Fruit fly (Drosophila melanogaster) whole organism, pupa: ENCODE results near the gene CG31792.

Experiments used
- CG34367 ChIP-seq: fragments of 200-800 bp; sonication (Bioruptor generic); optimal IDR thresholded peaks from 2 replicates; lab custom pipeline; 2018; ENCODE audit warnings: missing biosample characterization, mild to moderate bottlenecking, missing genetic modification characterization
- CG8301 ChIP-seq: fragments of 200-800 bp; sonication (Bioruptor generic); optimal IDR thresholded peaks from 2 replicates; lab custom pipeline; 2018; ENCODE audit warnings: missing biosample characterization, mild to moderate bottlenecking, missing genetic modification characterization
- EcR ChIP-seq: fragments of 200-800 bp; sonication (Bioruptor generic); optimal IDR thresholded peaks from 3 replicates; lab custom pipeline; 2019; ENCODE audit warnings: missing biosample characterization, missing genetic modification characterization, mild to moderate bottlenecking, moderate library complexity, missing genetic modification reagents

DNA sequence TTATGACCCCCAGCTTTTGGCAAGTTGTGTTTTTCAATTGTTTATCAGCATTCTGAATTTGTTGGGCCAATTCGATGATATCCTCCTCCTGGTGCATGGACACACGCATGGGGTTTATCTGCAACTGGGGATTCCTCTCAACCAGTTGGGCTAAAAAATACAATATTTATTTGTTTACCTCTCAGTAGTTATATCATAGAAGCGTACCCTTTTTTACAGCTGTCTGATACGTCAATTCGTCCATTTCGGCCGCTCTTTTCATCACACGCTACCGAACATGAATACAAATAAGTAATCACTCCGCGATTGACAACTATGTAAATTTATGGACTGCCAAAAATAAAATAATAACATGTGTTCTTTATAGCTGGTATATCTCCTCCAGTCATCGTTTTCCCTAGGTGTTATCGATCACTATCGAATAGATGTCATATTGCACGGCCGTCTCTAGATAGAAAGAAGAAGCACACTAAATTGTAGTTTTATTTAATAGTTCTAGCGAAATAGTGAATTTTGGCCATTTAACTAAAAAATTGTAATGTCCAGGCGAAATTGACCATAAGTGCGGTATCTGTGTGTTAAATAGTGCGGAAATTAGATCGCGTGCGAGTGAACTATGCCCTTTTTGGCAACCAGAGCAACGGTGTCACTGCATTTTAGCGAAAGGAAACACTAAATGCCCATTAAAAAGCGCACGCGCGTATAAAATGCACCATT, 37.1 kb downstream of the CG31792 start, which contains the start of the genes mib2 and CG31800:
- TF ChIP-seq CG34367 (tag; lab: Kevin White, UChicago), result no peak
- TF ChIP-seq CG8301 (tag; lab: Kevin White, UChicago), result no peak
- TF ChIP-seq EcR (GFP tag; lab: Kevin White, UChicago), result no peak
